Worm (Caenorhabditis elegans): ENCODE results near the gene C14B1.8.

The C14B1.8 gene

ce11 chrIII:3704967-3705366, 14.5 kb downstream of the C14B1.8 start, which contains the start of gene wdr-5.1:
Gene wdr-5.1 (plus strand): TSS chrIII:3705285.
- TF ChIP-seq C34F6.9 (tag; optimal IDR thresholded peaks at IDR 0.05) (peak; percentile 13), zag-1 (tag; optimal IDR thresholded peaks at IDR 0.05) (no peak), unc-55 (GFP tag; optimal IDR thresholded peaks at IDR 0.05) (peak; percentile 44), nhr-21 (tag; optimal IDR thresholded peaks at IDR 0.05) (no peak), F13H6.1 (tag; optimal IDR thresholded peaks at IDR 0.05) (no peak), nhr-129 (tag; optimal IDR thresholded peaks at IDR 0.05) (peak; percentile 22), sma-3 (GFP tag; optimal IDR thresholded peaks at IDR 0.05) (peak; percentile 21), skn-1 (tag; optimal IDR thresholded peaks at IDR 0.05) (no peak), lsy-2 (tag; optimal IDR thresholded peaks at IDR 0.05) (peak in 1 of 2 experiments; percentile 49), nhr-25 (tag; optimal IDR thresholded peaks at IDR 0.05) (peak; percentile 25), peb-1 (tag; optimal IDR thresholded peaks at IDR 0.05) (no peak), egl-27 (tag; optimal IDR thresholded peaks at IDR 0.05) (no peak), blmp-1 (tag; optimal IDR thresholded peaks at IDR 0.05; ENCODE audit: insufficient read depth) (peak; percentile 15), gmeb-1 (tag; optimal IDR thresholded peaks at IDR 0.05) (peak; percentile 26), lin-13 (GFP tag; optimal IDR thresholded peaks at IDR 0.05) (peak; percentile 55)

ce11 chrIII:3703397-3703796, 16.1 kb downstream of the C14B1.8 start, which contains the start of gene C14B1.3:
Gene C14B1.3 (plus strand): TSS chrIII:3703564.
- TF ChIP-seq crh-2 (tag; optimal IDR thresholded peaks at IDR 0.05) (peak; percentile 32), nhr-129 (tag; optimal IDR thresholded peaks at IDR 0.05) (peak; percentile 21), lsy-2 (tag; optimal IDR thresholded peaks at IDR 0.05) (peak in 1 of 2 experiments; percentile 50), nhr-12 (tag; optimal IDR thresholded peaks at IDR 0.05) (no peak), zag-1 (tag; optimal IDR thresholded peaks at IDR 0.05) (no peak), mab-5 (tag; optimal IDR thresholded peaks at IDR 0.05) (no peak), nhr-25 (tag; optimal IDR thresholded peaks at IDR 0.05) (no peak), lin-13 (GFP tag; optimal IDR thresholded peaks at IDR 0.05) (peak; percentile 34), unc-55 (GFP tag; optimal IDR thresholded peaks at IDR 0.05) (peak; percentile 56), fos-1 (tag; optimal IDR thresholded peaks at IDR 0.05) (peak; percentile 90), nhr-77 (tag; optimal IDR thresholded peaks at IDR 0.05) (no peak), nhr-21 (tag; optimal IDR thresholded peaks at IDR 0.05) (no peak), sem-4 (tag; optimal IDR thresholded peaks at IDR 0.05) (peak; percentile 28), Y55F3AM.14 (GFP tag; optimal IDR thresholded peaks at IDR 0.05) (no peak), sma-3 (GFP tag; optimal IDR thresholded peaks at IDR 0.05) (peak; percentile 19), C34F6.9 (tag; optimal IDR thresholded peaks at IDR 0.05) (peak; percentile 86), unc-39 (tag; optimal IDR thresholded peaks at IDR 0.05) (no peak), ceh-16 (tag; optimal IDR thresholded peaks at IDR 0.05) (no peak), mdl-1 (tag; optimal IDR thresholded peaks at IDR 0.05) (peak in 1 of 2 experiments; percentile 11), aly-2 (tag; optimal IDR thresholded peaks at IDR 0.05) (no peak), ztf-1 (GFP tag; conservative IDR thresholded peaks at IDR 0.05) (no peak), sma-9 (GFP tag; optimal IDR thresholded peaks at IDR 0.05) (peak; percentile 4), sma-9 (tag; optimal IDR thresholded peaks at IDR 0.05) (no peak), F13H6.1 (tag; optimal IDR thresholded peaks at IDR 0.05) (no peak), nhr-237 (tag; optimal IDR thresholded peaks at IDR 0.05) (no peak), mbf-1 (tag; optimal IDR thresholded peaks at IDR 0.05) (no peak), blmp-1 (tag; optimal IDR thresholded peaks at IDR 0.05; ENCODE audit: insufficient read depth) (peak; percentile 4), nhr-10 (tag; optimal IDR thresholded peaks at IDR 0.05) (no peak)

ce11 chrIII:3701411-3702310, 17.8 kb downstream of the C14B1.8 start, which contains the start of the genes pdi-1 and C14B1.2:
Gene pdi-1 (minus strand): TSS chrIII:3701461.
Gene C14B1.2 (plus strand): TSS chrIII:3702260.
- TF ChIP-seq skn-1 (tag; optimal IDR thresholded peaks at IDR 0.05) = peak; percentile 6
- peak in 1 of 2 experiments; percentile 33 for TF ChIP-seq lsy-2 (tag; optimal IDR thresholded peaks at IDR 0.05)
- no peak for TF ChIP-seq mbf-1 (tag; optimal IDR thresholded peaks at IDR 0.05)
- TF ChIP-seq nhr-11 (tag; optimal IDR thresholded peaks at IDR 0.05) = no peak
- no peak for TF ChIP-seq mab-5 (tag; optimal IDR thresholded peaks at IDR 0.05)
- TF ChIP-seq nhr-129 (tag; optimal IDR thresholded peaks at IDR 0.05) = peak; percentile 57
- TF ChIP-seq F13H6.1 (tag; optimal IDR thresholded peaks at IDR 0.05) = peak; percentile 25
- no peak for TF ChIP-seq zag-1 (tag; optimal IDR thresholded peaks at IDR 0.05)
- no peak for TF ChIP-seq unc-39 (tag; optimal IDR thresholded peaks at IDR 0.05)
- peak; percentile 64 for TF ChIP-seq C34F6.9 (tag; optimal IDR thresholded peaks at IDR 0.05)
- no peak for TF ChIP-seq elt-1 (tag; optimal IDR thresholded peaks at IDR 0.05)
- TF ChIP-seq blmp-1 (tag; optimal IDR thresholded peaks at IDR 0.05; ENCODE audit: insufficient read depth) = peak; percentile 17
- no peak for TF ChIP-seq gmeb-1 (tag; optimal IDR thresholded peaks at IDR 0.05)
- TF ChIP-seq snpc-4 (tag; optimal IDR thresholded peaks at IDR 0.05) = no peak
- TF ChIP-seq nhr-237 (tag; optimal IDR thresholded peaks at IDR 0.05) = no peak
- TF ChIP-seq alr-1 (tag; optimal IDR thresholded peaks at IDR 0.05) = no peak
- TF ChIP-seq nhr-6 (tag; optimal IDR thresholded peaks at IDR 0.05) = no peak
- TF ChIP-seq ztf-1 (GFP tag; conservative IDR thresholded peaks at IDR 0.05) = no peak
- no peak for TF ChIP-seq lin-11 (tag; optimal IDR thresholded peaks at IDR 0.05)
- TF ChIP-seq sma-9 (GFP tag; optimal IDR thresholded peaks at IDR 0.05) = peak; percentile 11
- no peak for TF ChIP-seq sma-9 (tag; optimal IDR thresholded peaks at IDR 0.05)
- peak; percentile 10 for TF ChIP-seq nhr-25 (tag; optimal IDR thresholded peaks at IDR 0.05)
- no peak for TF ChIP-seq aly-2 (tag; optimal IDR thresholded peaks at IDR 0.05)
- TF ChIP-seq nhr-12 (tag; optimal IDR thresholded peaks at IDR 0.05) = no peak
- no peak for TF ChIP-seq ceh-16 (tag; optimal IDR thresholded peaks at IDR 0.05)
- TF ChIP-seq dmd-4 (tag; optimal IDR thresholded peaks at IDR 0.05) = no peak
- no peak for TF ChIP-seq nhr-77 (tag; optimal IDR thresholded peaks at IDR 0.05)
- TF ChIP-seq peb-1 (tag; optimal IDR thresholded peaks at IDR 0.05) = no peak
- TF ChIP-seq elt-3 (tag; optimal IDR thresholded peaks at IDR 0.05) = no peak
- no peak for TF ChIP-seq ama-1 (optimal IDR thresholded peaks at IDR 0.05)
- TF ChIP-seq nhr-10 (tag; optimal IDR thresholded peaks at IDR 0.05) = no peak
- TF ChIP-seq lin-39 (tag; optimal IDR thresholded peaks at IDR 0.05) = no peak
- TF ChIP-seq nhr-21 (tag; optimal IDR thresholded peaks at IDR 0.05) = peak; percentile 35
- TF ChIP-seq fos-1 (tag; optimal IDR thresholded peaks at IDR 0.05) = peak; percentile 87
- TF ChIP-seq R02D3.7 (tag; optimal IDR thresholded peaks at IDR 0.05) = no peak

Data from whole organism, L2 larva.